Worm (Caenorhabditis elegans) whole organism, L4 larva: Measurements from ENCODE around the gene F28B12.1.

Experiments used
- F10B5.3 ChIP-seq: sonication (generic microtip); optimal IDR thresholded peaks from 2 replicates; lab custom pipeline; 2016; ENCODE audit warnings: mild to moderate bottlenecking, missing genetic modification characterization, missing compliant biosample characterization
- F26F4.8 ChIP-seq: fragments of 200-800 bp; sonication (Bioruptor generic); conservative IDR thresholded peaks from 2 replicates; pipeline ENCODE4 v1.3.6; 2022; ENCODE audit warnings: missing genetic modification characterization, missing compliant biosample characterization
- F37D6.2 ChIP-seq: sonication (generic microtip); optimal IDR thresholded peaks from 2 replicates; lab custom pipeline; 2016; ENCODE audit warnings: mild to moderate bottlenecking, missing genetic modification characterization, missing compliant biosample characterization
- F44E2.7 ChIP-seq: fragments of 200-800 bp; sonication (Bioruptor generic); IDR thresholded peaks from 2 replicates; pipeline ENCODE4 v2.1.2; 2022; ENCODE audit warnings: missing genetic modification characterization, missing compliant biosample characterization
- R02D3.7 ChIP-seq: fragments of 150-350 bp; sonication (generic microtip); optimal IDR thresholded peaks from 3 replicates; lab custom pipeline; 2014; ENCODE audit warnings: missing biosample characterization, missing genetic modification characterization
- T20F7.1 ChIP-seq: fragments of 200-800 bp; sonication (Bioruptor generic); optimal IDR thresholded peaks from 2 replicates; lab custom pipeline; 2018; ENCODE audit warnings: mild to moderate bottlenecking, missing genetic modification characterization, missing compliant biosample characterization
- Y5F2A.4 ChIP-seq: fragments of 200-800 bp; sonication (Bioruptor generic); optimal IDR thresholded peaks from 2 replicates; lab custom pipeline; 2018; ENCODE audit warnings: mild to moderate bottlenecking, missing genetic modification characterization, missing compliant biosample characterization
- ZK546.5 ChIP-seq, 2 experiments: sonication (generic microtip); optimal IDR thresholded peaks; 2 replicates each; lab custom pipeline; 2017; ENCODE audit warnings: missing biosample characterization in 2 of 2, missing genetic modification characterization in 2 of 2
- aha-1 ChIP-seq: fragments of 150-350 bp; peaks from one replicate; lab custom pipeline; 2014; ENCODE audit warnings: missing biosample characterization, missing genetic modification characterization
- ama-1 ChIP-seq: fragments of 150-350 bp; optimal IDR thresholded peaks from 2 replicates; lab custom pipeline; 2014; ENCODE audit warnings: inconsistent platforms, mixed read lengths
- ceh-20 ChIP-seq: fragments of 200-800 bp; sonication (Bioruptor generic); IDR thresholded peaks from 2 replicates; pipeline ENCODE4 v1.3.6; 2022; ENCODE audit warnings: missing genetic modification reagents, missing genetic modification characterization, missing compliant biosample characterization
- ceh-28 ChIP-seq: fragments of 150-350 bp; optimal IDR thresholded peaks from 2 replicates; lab custom pipeline; 2014; ENCODE audit warnings: missing biosample characterization, missing genetic modification reagents, missing genetic modification characterization
- cey-2 ChIP-seq: sonication (generic microtip); optimal IDR thresholded peaks from 3 replicates; lab custom pipeline; 2017; ENCODE audit warnings: missing genetic modification characterization, mild to moderate bottlenecking, missing compliant biosample characterization, antibody characterized with exemption, borderline replicate concordance; ENCODE audit not compliant: insufficient read depth
- ctbp-1 ChIP-seq: fragments of 200-800 bp; sonication (Bioruptor generic); IDR thresholded peaks from 2 replicates; pipeline ENCODE4 v1.3.6; 2022; ENCODE audit warnings: missing genetic modification reagents, missing genetic modification characterization, missing compliant biosample characterization
- dmd-8 ChIP-seq: fragments of 200-800 bp; sonication (Bioruptor generic); IDR thresholded peaks from 2 replicates; pipeline ENCODE4 v1.3.6; 2022; ENCODE audit warnings: missing genetic modification characterization, missing compliant biosample characterization
- dmd-9 ChIP-seq: fragments of 200-800 bp; sonication (Bioruptor generic); IDR thresholded peaks from 2 replicates; pipeline ENCODE4 v1.3.6; 2022; ENCODE audit warnings: missing genetic modification reagents, missing genetic modification characterization, missing compliant biosample characterization
- duxl-1 ChIP-seq: sonication (generic microtip); optimal IDR thresholded peaks from 2 replicates; lab custom pipeline; 2016; ENCODE audit warnings: mild to moderate bottlenecking, missing genetic modification characterization, moderate library complexity, missing compliant biosample characterization; ENCODE audit not compliant: poor library complexity
- fkh-10 ChIP-seq: fragments of 150-350 bp; optimal IDR thresholded peaks from 2 replicates; lab custom pipeline; 2014; ENCODE audit warnings: missing biosample characterization, missing genetic modification reagents, missing genetic modification characterization
- fos-1 ChIP-seq: fragments of 150-350 bp; optimal IDR thresholded peaks from 2 replicates; lab custom pipeline; 2014; ENCODE audit warnings: missing biosample characterization, missing genetic modification characterization
- gei-8 ChIP-seq: fragments of 200-800 bp; sonication (Bioruptor generic); optimal IDR thresholded peaks from 2 replicates; lab custom pipeline; 2018; ENCODE audit warnings: mild to moderate bottlenecking, missing genetic modification characterization, missing compliant biosample characterization
- hlh-11 ChIP-seq: fragments of 200-800 bp; sonication (Bioruptor generic); optimal IDR thresholded peaks from 2 replicates; lab custom pipeline; 2018; ENCODE audit warnings: mild to moderate bottlenecking, missing genetic modification characterization, missing compliant biosample characterization
- hlh-30 ChIP-seq: sonication (generic microtip); optimal IDR thresholded peaks from 2 replicates; lab custom pipeline; 2017; ENCODE audit warnings: antibody characterized with exemption, mild to moderate bottlenecking, missing genetic modification characterization, missing compliant biosample characterization; ENCODE audit not compliant: insufficient read depth
- jun-1 ChIP-seq: fragments of 150-350 bp; optimal IDR thresholded peaks from 2 replicates; lab custom pipeline; 2014; ENCODE audit warnings: missing biosample characterization, missing genetic modification reagents, missing genetic modification characterization
- lim-7 ChIP-seq: fragments of 200-800 bp; sonication (Bioruptor generic); IDR thresholded peaks from 2 replicates; pipeline ENCODE4 v1.3.6; 2022; ENCODE audit warnings: missing genetic modification characterization, missing compliant biosample characterization
- lin-13 ChIP-seq: fragments of 150-350 bp; optimal IDR thresholded peaks from 2 replicates; lab custom pipeline; 2014; ENCODE audit warnings: missing biosample characterization, missing genetic modification reagents, missing genetic modification characterization
- lin-15B ChIP-seq: fragments of 150-350 bp; sonication (generic microtip); optimal IDR thresholded peaks from 3 replicates; lab custom pipeline; 2014; ENCODE audit warnings: missing biosample characterization, missing genetic modification characterization
- lin-38 ChIP-seq: fragments of 200-800 bp; sonication (Bioruptor generic); IDR thresholded peaks from 2 replicates; pipeline ENCODE4 v1.3.6; 2022; ENCODE audit warnings: missing genetic modification reagents, missing genetic modification characterization, missing compliant biosample characterization
- lsy-2 ChIP-seq, 2 experiments: fragments of 150-350 bp in 1 of 2; sonication (generic microtip) in 1 of 2; optimal IDR thresholded peaks; 2 replicates each; lab custom pipeline; 2014 to 2017; ENCODE audit warnings: missing biosample characterization in 2 of 2, missing genetic modification characterization in 2 of 2
- madf-5 ChIP-seq, 2 experiments: fragments of 200-800 bp; sonication (Bioruptor generic); IDR thresholded peaks; 2 replicates each; pipeline ENCODE4 v1.3.6; 2022; ENCODE audit warnings: missing compliant biosample characterization in 2 of 2, missing genetic modification characterization in 2 of 2
- madf-9 ChIP-seq: fragments of 200-800 bp; sonication (Bioruptor generic); conservative IDR thresholded peaks from 2 replicates; pipeline ENCODE4 v1.3.6; 2022; ENCODE audit warnings: missing genetic modification reagents, missing genetic modification characterization, missing compliant biosample characterization
- mep-1 ChIP-seq: fragments of 150-350 bp; sonication (generic microtip); optimal IDR thresholded peaks from 3 replicates; lab custom pipeline; 2014; ENCODE audit warnings: missing biosample characterization, missing genetic modification characterization
- nhr-111 ChIP-seq: fragments of 200-800 bp; sonication (Bioruptor generic); optimal IDR thresholded peaks from 2 replicates; lab custom pipeline; 2018; ENCODE audit warnings: mild to moderate bottlenecking, missing genetic modification characterization, missing compliant biosample characterization
- nhr-237 ChIP-seq: sonication (generic microtip); optimal IDR thresholded peaks from 2 replicates; lab custom pipeline; 2017; ENCODE audit warnings: missing biosample characterization, missing genetic modification characterization
- nhr-25 ChIP-seq: sonication (generic microtip); optimal IDR thresholded peaks from 2 replicates; lab custom pipeline; 2017; ENCODE audit warnings: missing genetic modification characterization, mild to moderate bottlenecking, missing compliant biosample characterization, antibody characterized with exemption, moderate library complexity, borderline replicate concordance; ENCODE audit not compliant: insufficient read depth
- nhr-41 ChIP-seq: fragments of 200-800 bp; sonication (Bioruptor generic); IDR thresholded peaks from 2 replicates; pipeline ENCODE4 v1.3.6; 2022; ENCODE audit warnings: missing genetic modification reagents, missing genetic modification characterization, missing compliant biosample characterization
- nhr-42 ChIP-seq: fragments of 200-800 bp; sonication (Bioruptor generic); IDR thresholded peaks from 2 replicates; pipeline ENCODE4 v1.3.6; 2022; ENCODE audit warnings: missing genetic modification characterization, missing compliant biosample characterization
- nhr-48 ChIP-seq: sonication (generic microtip); optimal IDR thresholded peaks from 2 replicates; lab custom pipeline; 2016; ENCODE audit warnings: mild to moderate bottlenecking, missing genetic modification characterization, missing compliant biosample characterization
- nhr-76 ChIP-seq: fragments of 150-350 bp; optimal IDR thresholded peaks from 2 replicates; lab custom pipeline; 2014; ENCODE audit warnings: missing biosample characterization, missing genetic modification characterization
- nhr-77 ChIP-seq: fragments of 150-350 bp; optimal IDR thresholded peaks from 2 replicates; lab custom pipeline; 2014; ENCODE audit warnings: missing biosample characterization, missing genetic modification characterization
- php-3 ChIP-seq: fragments of 200-800 bp; sonication (Bioruptor generic); IDR thresholded peaks from 2 replicates; pipeline ENCODE4 v1.3.6; 2022; ENCODE audit warnings: missing genetic modification reagents, missing genetic modification characterization, missing compliant biosample characterization
- rbr-2 ChIP-seq: sonication (generic microtip); optimal IDR thresholded peaks from 2 replicates; lab custom pipeline; 2016; ENCODE audit warnings: missing genotype, missing genetic modification characterization, missing compliant biosample characterization
- set-16 ChIP-seq: fragments of 200-800 bp; sonication (Bioruptor generic); IDR thresholded peaks from 2 replicates; pipeline ENCODE4 v1.3.6; 2022; ENCODE audit warnings: missing genetic modification reagents, missing genetic modification characterization, missing compliant biosample characterization
- skn-1 ChIP-seq: fragments of 150-350 bp; optimal IDR thresholded peaks from 2 replicates; lab custom pipeline; 2014; ENCODE audit warnings: missing biosample characterization, missing genetic modification characterization
- snpc-1.2 ChIP-seq: fragments of 200-800 bp; sonication (Bioruptor generic); IDR thresholded peaks from 2 replicates; pipeline ENCODE4 v1.3.6; 2022; ENCODE audit warnings: missing genetic modification reagents, missing genetic modification characterization, missing compliant biosample characterization
- snpc-4 ChIP-seq: fragments of 150-350 bp; optimal IDR thresholded peaks from 2 replicates; lab custom pipeline; 2014; ENCODE audit warnings: missing biosample characterization, missing genetic modification characterization
- spr-3 ChIP-seq: fragments of 200-800 bp; sonication (Bioruptor generic); optimal IDR thresholded peaks from 2 replicates; lab custom pipeline; 2018; ENCODE audit warnings: mild to moderate bottlenecking, missing genetic modification characterization, missing compliant biosample characterization
- tra-1 ChIP-seq: fragments of 200-800 bp; sonication (Bioruptor generic); IDR thresholded peaks from 2 replicates; pipeline ENCODE4 v1.3.6; 2022; ENCODE audit warnings: missing genetic modification reagents, missing genetic modification characterization, missing compliant biosample characterization
- unc-62 ChIP-seq, 3 experiments: fragments of 150-350 bp in 1 of 3; sonication (generic microtip); optimal IDR thresholded peaks in 2 of 3; peaks in 1 of 3; 1 replicate in 1 of 3; 2 replicates in 2 of 3; lab custom pipeline; 2014 to 2017; ENCODE audit warnings: missing biosample characterization in 3 of 3, missing genetic modification characterization in 3 of 3, missing genetic modification reagents in 3 of 3, missing genotype in 1 of 3
- zip-11 ChIP-seq: fragments of 200-800 bp; sonication (Bioruptor generic); IDR thresholded peaks from 2 replicates; pipeline ENCODE4 v1.3.6; 2022; ENCODE audit warnings: missing genetic modification characterization, missing compliant biosample characterization
- zip-2 ChIP-seq: fragments of 150-350 bp; optimal IDR thresholded peaks from 2 replicates; lab custom pipeline; 2014; ENCODE audit warnings: missing biosample characterization, missing genetic modification characterization
- ztf-11 ChIP-seq: fragments of 150-350 bp; optimal IDR thresholded peaks from 2 replicates; lab custom pipeline; 2014; ENCODE audit warnings: missing biosample characterization, missing genetic modification characterization

Gene F28B12.1

DNA sequence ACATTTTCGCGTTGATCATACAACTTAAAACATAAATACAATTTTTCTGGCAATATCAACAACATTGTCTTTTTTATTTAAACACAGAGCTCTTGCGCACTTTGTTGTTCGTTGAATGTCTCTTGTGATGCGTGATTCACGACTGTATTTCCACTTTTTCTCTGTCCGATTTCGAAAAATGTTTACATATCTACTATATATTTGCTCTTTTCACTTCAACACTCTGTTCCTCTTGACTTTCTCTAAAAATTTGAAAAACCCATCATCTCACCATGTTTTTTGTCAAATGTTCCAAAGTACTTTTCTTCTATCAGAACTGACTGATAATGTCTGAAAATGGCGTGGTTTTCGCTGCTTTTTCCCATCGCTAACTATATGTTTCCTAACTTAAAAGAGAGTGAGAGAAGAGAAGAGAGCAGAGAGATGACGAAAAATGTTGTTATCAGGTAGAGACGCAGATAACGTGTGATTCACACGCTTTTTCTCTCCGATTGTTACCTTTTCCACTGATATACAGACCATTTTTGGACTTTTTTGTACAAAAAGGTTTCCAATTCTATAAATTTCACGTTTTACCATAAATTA lies 30.7 kb upstream of the F28B12.1 start (continued):
- TF ChIP-seq rbr-2 (tag; lab: Kevin White, UChicago), result no peak
- TF ChIP-seq jun-1 (tag; lab: Kevin White, UChicago), result no peak
- no peak for TF ChIP-seq dmd-8 (GFP tag; lab: Robert Waterston, UW)
- 0 out of 2 replicates have a peak, but pooled peaks have one; percentile 55 for TF ChIP-seq tra-1
- no peak for TF ChIP-seq nhr-42 (GFP tag; lab: Robert Waterston, UW)
- no peak for TF ChIP-seq zip-2 (tag; lab: Kevin White, UChicago)
- no peak for TF ChIP-seq nhr-25 (tag; lab: Kevin White, UChicago)
- peak; percentile 36 for TF ChIP-seq nhr-48 (tag; lab: Kevin White, UChicago)
- no peak for TF ChIP-seq madf-9 (GFP tag; lab: Robert Waterston, UW)
- TF ChIP-seq nhr-111 (GFP tag; lab: Kevin White, UChicago), result no peak
- TF ChIP-seq fos-1 (tag; lab: Kevin White, UChicago), result no peak
- peak; percentile 56 for TF ChIP-seq T20F7.1
- no peak for TF ChIP-seq Y5F2A.4 (GFP tag; lab: Kevin White, UChicago)
- no peak for TF ChIP-seq ctbp-1 (GFP tag; lab: Robert Waterston, UW)
- no peak for TF ChIP-seq duxl-1
- TF ChIP-seq lsy-2 (tag; optimal IDR thresholded peaks at IDR 0.05; lab: Kevin White, UChicago), result peak in 1 of 2 experiments; percentile 45
- TF ChIP-seq madf-5 (GFP tag; IDR thresholded peaks at IDR 0.05; lab: Robert Waterston, UW), result no peak
- no peak for TF ChIP-seq ceh-20 (GFP tag; lab: Robert Waterston, UW)
- no peak for TF ChIP-seq R02D3.7 (tag; lab: Kevin White, UChicago)
- TF ChIP-seq lin-38, result no peak
- peak; percentile 78 for TF ChIP-seq nhr-77 (tag; lab: Kevin White, UChicago)
- TF ChIP-seq ama-1 (lab: Kevin White, UChicago), result no peak
- TF ChIP-seq spr-3 (GFP tag; lab: Kevin White, UChicago), result no peak
- no peak for TF ChIP-seq zip-11 (GFP tag; lab: Robert Waterston, UW)
- peak; percentile 85 for TF ChIP-seq hlh-11 (tag; lab: Kevin White, UChicago)
- TF ChIP-seq F37D6.2, result no peak
- no peak for TF ChIP-seq cey-2 (tag; lab: Kevin White, UChicago)
- peak; percentile 14 for TF ChIP-seq lin-13
- TF ChIP-seq nhr-76, result no peak
- TF ChIP-seq mep-1 (tag; lab: Kevin White, UChicago), result no peak
- no peak for TF ChIP-seq snpc-1.2 (GFP tag; lab: Robert Waterston, UW)
- no peak for TF ChIP-seq F26F4.8
- no peak for TF ChIP-seq php-3 (GFP tag; lab: Robert Waterston, UW)
- peak; percentile 18 for TF ChIP-seq hlh-30 (tag; lab: Kevin White, UChicago)
- peak; percentile 83 for TF ChIP-seq aha-1 (tag; lab: Kevin White, UChicago)
- no peak for TF ChIP-seq F44E2.7
- no peak for TF ChIP-seq snpc-4 (tag; lab: Kevin White, UChicago)
- TF ChIP-seq ZK546.5 (tag; optimal IDR thresholded peaks at IDR 0.05; lab: Kevin White, UChicago), result no peak
- TF ChIP-seq unc-62 (GFP tag; optimal IDR thresholded peaks at IDR 0.05 in 1 of 2; lab: Kevin White, UChicago), result peak in 1 of 2 experiments; percentile 86
- TF ChIP-seq unc-62 (tag; optimal IDR thresholded peaks at IDR 0.05; lab: Kevin White, UChicago), result no peak
- no peak for TF ChIP-seq fkh-10 (GFP tag; lab: Kevin White, UChicago)
- no peak for TF ChIP-seq lin-15B (tag; lab: Kevin White, UChicago)
- no peak for TF ChIP-seq skn-1 (tag; lab: Kevin White, UChicago)
- no peak for TF ChIP-seq set-16 (GFP tag; lab: Robert Waterston, UW)
- no peak for TF ChIP-seq nhr-41
- no peak for TF ChIP-seq ceh-28 (tag; lab: Kevin White, UChicago)
- no peak for TF ChIP-seq dmd-9 (GFP tag; lab: Robert Waterston, UW)
- no peak for TF ChIP-seq gei-8 (GFP tag; lab: Kevin White, UChicago)
- no peak for TF ChIP-seq F10B5.3 (tag; lab: Kevin White, UChicago)
- TF ChIP-seq lim-7 (GFP tag; lab: Robert Waterston, UW), result no peak
- no peak for TF ChIP-seq ztf-11 (tag; lab: Kevin White, UChicago)
- TF ChIP-seq nhr-237, result no peak
